Worm (Caenorhabditis elegans) whole organism, L2 larva: ENCODE results near the gene B0416.5.
A peak's percentile ranks its signal among the peaks of the same experiment; 100 is the strongest.

Source experiments
- C34F6.9 ChIP-seq: fragments of 150-350 bp; optimal IDR thresholded peaks from 2 replicates; lab custom pipeline; 2014; ENCODE audit warnings: missing biosample characterization, missing genetic modification characterization
- F13H6.1 ChIP-seq: sonication (generic microtip); optimal IDR thresholded peaks from 2 replicates; lab custom pipeline; 2016; ENCODE audit warnings: missing genetic modification characterization, missing compliant biosample characterization
- R02D3.7 ChIP-seq: fragments of 150-350 bp; optimal IDR thresholded peaks from 2 replicates; lab custom pipeline; 2014; ENCODE audit warnings: missing biosample characterization, missing genetic modification characterization
- ZK546.5 ChIP-seq: sonication (generic microtip); optimal IDR thresholded peaks from 2 replicates; lab custom pipeline; 2017; ENCODE audit warnings: missing biosample characterization, missing genetic modification characterization
- alr-1 ChIP-seq: fragments of 150-350 bp; optimal IDR thresholded peaks from 2 replicates; lab custom pipeline; 2014; ENCODE audit warnings: missing biosample characterization, missing genetic modification characterization
- ama-1 ChIP-seq: fragments of 150-350 bp; optimal IDR thresholded peaks from 2 replicates; lab custom pipeline; 2018; ENCODE audit warnings: inconsistent platforms
- blmp-1 ChIP-seq: sonication (generic microtip); optimal IDR thresholded peaks from 2 replicates; lab custom pipeline; 2017; ENCODE audit warnings: missing genetic modification characterization, mild to moderate bottlenecking, missing compliant biosample characterization, antibody characterized with exemption, moderate library complexity; ENCODE audit not compliant: insufficient read depth
- ceh-16 ChIP-seq: fragments of 150-350 bp; optimal IDR thresholded peaks from 2 replicates; lab custom pipeline; 2014; ENCODE audit warnings: missing biosample characterization, missing genetic modification characterization
- ceh-82 ChIP-seq: fragments of 150-350 bp; optimal IDR thresholded peaks from 2 replicates; lab custom pipeline; 2014; ENCODE audit warnings: missing biosample characterization, missing genetic modification characterization
- crh-2 ChIP-seq: sonication (generic microtip); optimal IDR thresholded peaks from 2 replicates; lab custom pipeline; 2017; ENCODE audit warnings: missing biosample characterization, missing genetic modification characterization
- dmd-4 ChIP-seq: sonication (generic microtip); optimal IDR thresholded peaks from 2 replicates; lab custom pipeline; 2017; ENCODE audit warnings: missing biosample characterization, missing genetic modification characterization
- egl-27 ChIP-seq: sonication (generic microtip); optimal IDR thresholded peaks from 3 replicates; lab custom pipeline; 2017; ENCODE audit warnings: missing biosample characterization, missing genetic modification reagents, missing genetic modification characterization
- elt-1 ChIP-seq: fragments of 150-350 bp; optimal IDR thresholded peaks from 2 replicates; lab custom pipeline; 2014; ENCODE audit warnings: missing biosample characterization, missing genetic modification characterization
- fos-1 ChIP-seq: fragments of 150-350 bp; optimal IDR thresholded peaks from 2 replicates; lab custom pipeline; 2014; ENCODE audit warnings: missing biosample characterization, missing genetic modification characterization
- gmeb-1 ChIP-seq: fragments of 150-350 bp; optimal IDR thresholded peaks from 2 replicates; lab custom pipeline; 2014; ENCODE audit warnings: missing biosample characterization, missing genetic modification characterization
- lin-11 ChIP-seq: fragments of 150-350 bp; sonication (generic microtip); optimal IDR thresholded peaks from 2 replicates; lab custom pipeline; 2014; ENCODE audit warnings: missing biosample characterization, missing genetic modification characterization, inconsistent platforms, mixed read lengths
- lin-13 ChIP-seq: fragments of 150-350 bp; optimal IDR thresholded peaks from 2 replicates; lab custom pipeline; 2014; ENCODE audit warnings: missing biosample characterization, missing genetic modification reagents, missing genetic modification characterization
- lin-39 ChIP-seq: fragments of 150-350 bp; optimal IDR thresholded peaks from 2 replicates; lab custom pipeline; 2014; ENCODE audit warnings: missing biosample characterization, missing genetic modification reagents, missing genetic modification characterization
- lsy-2 ChIP-seq, 2 experiments: fragments of 150-350 bp in 1 of 2; sonication (generic microtip) in 1 of 2; optimal IDR thresholded peaks; 2 replicates each; lab custom pipeline; 2014 to 2017; ENCODE audit warnings: missing biosample characterization in 2 of 2, missing genetic modification characterization in 2 of 2
- mab-5 ChIP-seq: fragments of 150-350 bp; optimal IDR thresholded peaks from 2 replicates; lab custom pipeline; 2014; ENCODE audit warnings: missing biosample characterization, missing genetic modification characterization
- mbf-1 ChIP-seq: sonication (generic microtip); optimal IDR thresholded peaks from 2 replicates; lab custom pipeline; 2017; ENCODE audit warnings: missing biosample characterization, missing genetic modification characterization
- mdl-1 ChIP-seq, 2 experiments: fragments of 150-350 bp in 1 of 2; sonication (generic microtip) in 1 of 2; optimal IDR thresholded peaks; 2 replicates each; lab custom pipeline; 2017; ENCODE audit warnings: missing biosample characterization in 2 of 2, missing genetic modification characterization in 2 of 2
- nhr-10 ChIP-seq: sonication (generic microtip); optimal IDR thresholded peaks from 2 replicates; lab custom pipeline; 2017; ENCODE audit warnings: missing biosample characterization, missing genetic modification characterization
- nhr-11 ChIP-seq: fragments of 150-350 bp; optimal IDR thresholded peaks from 2 replicates; lab custom pipeline; 2014; ENCODE audit warnings: missing biosample characterization, missing genetic modification characterization
- nhr-12 ChIP-seq: fragments of 150-350 bp; optimal IDR thresholded peaks from 2 replicates; lab custom pipeline; 2014; ENCODE audit warnings: missing biosample characterization, missing genetic modification characterization
- nhr-129 ChIP-seq: fragments of 150-350 bp; optimal IDR thresholded peaks from 2 replicates; lab custom pipeline; 2014; ENCODE audit warnings: missing biosample characterization, missing genetic modification characterization
- nhr-21 ChIP-seq: fragments of 150-350 bp; optimal IDR thresholded peaks from 2 replicates; lab custom pipeline; 2014; ENCODE audit warnings: missing biosample characterization, missing genetic modification characterization
- nhr-23 ChIP-seq: fragments of 150-350 bp; optimal IDR thresholded peaks from 2 replicates; lab custom pipeline; 2014; ENCODE audit warnings: missing biosample characterization, missing genetic modification reagents, missing genetic modification characterization
- nhr-237 ChIP-seq: fragments of 150-350 bp; optimal IDR thresholded peaks from 2 replicates; lab custom pipeline; 2014; ENCODE audit warnings: missing biosample characterization, missing genetic modification characterization
- nhr-25 ChIP-seq: fragments of 150-350 bp; sonication (generic microtip); optimal IDR thresholded peaks from 3 replicates; lab custom pipeline; 2014; ENCODE audit warnings: missing biosample characterization, missing genetic modification characterization
- nhr-6 ChIP-seq: fragments of 150-350 bp; optimal IDR thresholded peaks from 2 replicates; lab custom pipeline; 2014; ENCODE audit warnings: missing biosample characterization, missing genetic modification characterization
- nhr-77 ChIP-seq: fragments of 150-350 bp; optimal IDR thresholded peaks from 2 replicates; lab custom pipeline; 2014; ENCODE audit warnings: missing biosample characterization, missing genetic modification characterization
- peb-1 ChIP-seq: fragments of 150-350 bp; optimal IDR thresholded peaks from 2 replicates; lab custom pipeline; 2014; ENCODE audit warnings: missing biosample characterization, missing genetic modification characterization
- sem-4 ChIP-seq: fragments of 150-350 bp; optimal IDR thresholded peaks from 2 replicates; lab custom pipeline; 2014; ENCODE audit warnings: missing biosample characterization, missing genetic modification reagents, missing genetic modification characterization
- skn-1 ChIP-seq: sonication (generic microtip); optimal IDR thresholded peaks from 2 replicates; lab custom pipeline; 2017; ENCODE audit warnings: missing biosample characterization, missing genetic modification characterization
- sma-3 ChIP-seq: sonication (generic microtip); optimal IDR thresholded peaks from 2 replicates; lab custom pipeline; 2016; ENCODE audit warnings: missing genetic modification reagents, missing genetic modification characterization, missing compliant biosample characterization
- sma-9 ChIP-seq, 2 experiments: fragments of 150-350 bp in 1 of 2; sonication (generic microtip) in 1 of 2; optimal IDR thresholded peaks; 2 replicates each; lab custom pipeline; 2014 to 2016; ENCODE audit warnings: missing genetic modification characterization in 2 of 2, mild to moderate bottlenecking in 1 of 2, missing biosample characterization in 1 of 2, missing compliant biosample characterization in 1 of 2, missing genetic modification reagents in 1 of 2, moderate library complexity in 1 of 2
- unc-39 ChIP-seq: fragments of 150-350 bp; optimal IDR thresholded peaks from 2 replicates; lab custom pipeline; 2014; ENCODE audit warnings: missing biosample characterization, missing genetic modification characterization
- unc-55 ChIP-seq: fragments of 150-350 bp; sonication (generic microtip); optimal IDR thresholded peaks from 3 replicates; lab custom pipeline; 2014; ENCODE audit warnings: missing biosample characterization, missing genetic modification reagents, missing genetic modification characterization
- unc-62 ChIP-seq: fragments of 150-350 bp; optimal IDR thresholded peaks from 2 replicates; lab custom pipeline; 2014; ENCODE audit warnings: missing biosample characterization, missing genetic modification reagents, missing genetic modification characterization
- ztf-1 ChIP-seq: fragments of 200-800 bp; sonication (Bioruptor generic); conservative IDR thresholded peaks from 2 replicates; pipeline ENCODE4 v1.3.6; 2022; ENCODE audit warnings: missing genetic modification characterization, missing compliant biosample characterization
- ztf-11 ChIP-seq: sonication (generic microtip); optimal IDR thresholded peaks from 2 replicates; lab custom pipeline; 2017; ENCODE audit warnings: missing biosample characterization, missing genetic modification characterization
- ztf-4 ChIP-seq: fragments of 150-350 bp; optimal IDR thresholded peaks from 2 replicates; lab custom pipeline; 2014; ENCODE audit warnings: missing biosample characterization, missing genetic modification characterization

B0416.5 gene

DNA sequence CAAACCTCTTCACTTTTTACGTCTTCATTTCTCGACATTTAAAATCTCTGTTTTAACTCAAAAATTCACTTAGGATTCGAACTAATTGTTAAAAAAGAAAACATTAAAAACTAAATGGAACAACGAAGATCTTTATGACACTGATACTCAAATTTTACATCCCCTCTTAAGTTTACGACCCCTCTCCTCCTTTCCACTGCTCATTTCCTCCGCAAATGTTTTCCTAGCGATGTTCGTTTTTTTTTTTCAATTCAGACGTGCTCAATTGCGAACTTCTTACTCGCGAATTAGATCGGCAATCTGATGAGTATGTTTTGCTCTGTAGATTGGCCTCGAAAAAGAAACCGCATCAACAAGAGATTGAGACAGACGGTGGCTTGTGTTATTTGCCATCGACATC, 32.1 kb upstream of the B0416.5 start:
- no peak for TF ChIP-seq nhr-237 (tag; lab: Kevin White, UChicago)
- TF ChIP-seq blmp-1 (tag; lab: Kevin White, UChicago): no peak
- no peak for TF ChIP-seq unc-39 (tag; lab: Kevin White, UChicago)
- no peak for TF ChIP-seq nhr-23
- TF ChIP-seq ceh-82 (tag; lab: Kevin White, UChicago): no peak
- TF ChIP-seq alr-1 (tag; lab: Kevin White, UChicago): no peak

ce11 chrX:9300379-9300778, 29.7 kb upstream of the B0416.5 start:
- no peak for TF ChIP-seq ceh-82 (tag; lab: Kevin White, UChicago)
- peak; percentile 21 for TF ChIP-seq nhr-129

DNA sequence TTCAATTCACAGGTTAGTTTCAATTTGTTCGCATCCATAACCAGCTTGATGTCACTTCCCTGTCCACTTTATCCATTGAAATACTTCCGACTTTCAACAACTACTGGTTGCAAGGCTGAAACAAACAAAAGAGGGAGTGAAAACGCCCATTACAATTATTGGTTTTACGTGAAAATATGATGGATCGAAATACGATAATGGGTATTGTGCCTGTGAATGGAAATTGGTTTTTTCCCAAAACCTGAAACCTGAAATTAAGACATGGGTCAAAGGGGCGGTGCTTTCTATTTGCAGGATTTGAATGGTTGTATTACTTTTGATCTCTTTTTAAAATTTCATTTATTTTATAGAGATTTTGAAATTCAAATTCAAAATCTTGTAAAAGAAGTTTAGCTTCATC, 28.2 kb upstream of the B0416.5 start, which contains the start of gene B0416.2:
Gene B0416.2, plus strand, starts transcription at position 301 of the 400 bp plus-strand sequence.
- TF ChIP-seq sma-3 (GFP tag; lab: Kevin White, UChicago) (no peak), nhr-77 (no peak), lsy-2 (tag; optimal IDR thresholded peaks at IDR 0.05; lab: Kevin White, UChicago) (no peak), R02D3.7 (tag; lab: Kevin White, UChicago) (no peak), peb-1 (tag; lab: Kevin White, UChicago) (no peak), mdl-1 (tag; optimal IDR thresholded peaks at IDR 0.05; lab: Kevin White, UChicago) (no peak), ama-1 (lab: Kevin White, UChicago) (no peak), mab-5 (no peak), C34F6.9 (tag; lab: Kevin White, UChicago) (no peak), lin-11 (no peak), lin-39 (tag; lab: Kevin White, UChicago) (no peak), lin-13 (GFP tag; lab: Kevin White, UChicago) (no peak)

DNA sequence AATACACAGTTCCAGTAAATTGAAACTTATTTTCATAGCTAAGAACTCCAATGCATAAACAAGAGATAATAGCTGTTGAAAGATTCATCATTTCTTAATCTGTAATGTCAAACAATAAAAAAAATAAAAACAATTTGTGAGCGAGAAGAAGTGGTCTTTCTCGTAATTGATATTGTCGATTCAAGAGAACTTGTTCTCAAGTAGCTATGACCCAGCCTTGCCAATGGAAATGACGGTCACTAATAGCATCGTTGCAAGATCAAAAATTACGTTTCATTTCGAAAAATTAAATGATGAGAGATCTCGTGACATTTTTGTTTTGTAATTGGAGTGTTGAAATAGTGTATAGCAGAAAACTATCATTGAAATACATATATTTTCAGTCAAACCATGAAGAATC, 27.2 kb upstream of the B0416.5 start, which contains the start of gene B0416.7:
Gene B0416.7, minus strand, starts transcription at position 101 of the 400 bp plus-strand sequence.
- TF ChIP-seq nhr-10 (tag; lab: Kevin White, UChicago) (no peak), C34F6.9 (tag; lab: Kevin White, UChicago) (peak; percentile 6), lin-11 (no peak)

- TF ChIP-seq mab-5 (no peak), unc-39 (tag; lab: Kevin White, UChicago) (no peak), nhr-6 (tag; lab: Kevin White, UChicago) (no peak), mdl-1 (tag; optimal IDR thresholded peaks at IDR 0.05; lab: Kevin White, UChicago) (no peak), sem-4 (tag; lab: Kevin White, UChicago) (peak; percentile 45), nhr-11 (tag; lab: Kevin White, UChicago) (no peak), nhr-25 (tag; lab: Kevin White, UChicago) (peak; percentile 35), crh-2 (tag; lab: Kevin White, UChicago) (peak; percentile 32), C34F6.9 (tag; lab: Kevin White, UChicago) (no peak), blmp-1 (tag; lab: Kevin White, UChicago) (no peak), nhr-129 (peak; percentile 51), unc-55 (no peak), ztf-1 (no peak), F13H6.1 (tag; lab: Kevin White, UChicago) (peak; percentile 38), nhr-237 (tag; lab: Kevin White, UChicago) (no peak), sma-9 (GFP tag; optimal IDR thresholded peaks at IDR 0.05; lab: Kevin White, UChicago) (no peak), sma-9 (tag; optimal IDR thresholded peaks at IDR 0.05; lab: Kevin White, UChicago) (no peak), lin-13 (GFP tag; lab: Kevin White, UChicago) (no peak), gmeb-1 (no peak), nhr-77 (no peak), ceh-16 (tag; lab: Kevin White, UChicago) (no peak), nhr-12 (tag; lab: Kevin White, UChicago) (no peak), unc-62 (no peak), ztf-11 (tag; lab: Kevin White, UChicago) (no peak), ama-1 (lab: Kevin White, UChicago) (no peak), fos-1 (tag; lab: Kevin White, UChicago) (peak; percentile 2), mbf-1 (no peak), ZK546.5 (tag; lab: Kevin White, UChicago) (no peak), lin-11 (peak; percentile 28), lin-39 (tag; lab: Kevin White, UChicago) (no peak), dmd-4 (tag; lab: Kevin White, UChicago) (no peak), nhr-23 (no peak), alr-1 (tag; lab: Kevin White, UChicago) (no peak), elt-1 (no peak), egl-27 (tag; lab: Kevin White, UChicago) (no peak), nhr-21 (tag; lab: Kevin White, UChicago) (no peak), sma-3 (GFP tag; lab: Kevin White, UChicago) (no peak), skn-1 (tag; lab: Kevin White, UChicago) (no peak), peb-1 (tag; lab: Kevin White, UChicago) (no peak), ztf-4 (tag; lab: Kevin White, UChicago) (peak; percentile 7)
These were observed 25.9 kb upstream of the B0416.5 start, which contains the start of gene gly-13 for ce11 chrX:9296591-9296990. Gene gly-13 (minus strand): TSS chrX:9296622.
